Worm (Caenorhabditis elegans): ENCODE measurements around the gene rho-1.

ce11 chrIV:16503590-16504217, 14.9 kb upstream of the rho-1 start:
- TF ChIP-seq set-16 (GFP tag; IDR thresholded peaks at IDR 0.05) (no peak), ceh-82 (tag; optimal IDR thresholded peaks at IDR 0.05) (no peak), nhr-25 (tag; optimal IDR thresholded peaks at IDR 0.05; ENCODE audit: borderline replicate concordance, insufficient read depth) (no peak)

Data from whole organism, L4 larva.